Worm (Caenorhabditis elegans): Measurements from ENCODE around the gene cyp-25A2.
A peak's percentile ranks its signal among the peaks of the same experiment; 100 is the strongest.

The cyp-25A2 gene

DNA sequence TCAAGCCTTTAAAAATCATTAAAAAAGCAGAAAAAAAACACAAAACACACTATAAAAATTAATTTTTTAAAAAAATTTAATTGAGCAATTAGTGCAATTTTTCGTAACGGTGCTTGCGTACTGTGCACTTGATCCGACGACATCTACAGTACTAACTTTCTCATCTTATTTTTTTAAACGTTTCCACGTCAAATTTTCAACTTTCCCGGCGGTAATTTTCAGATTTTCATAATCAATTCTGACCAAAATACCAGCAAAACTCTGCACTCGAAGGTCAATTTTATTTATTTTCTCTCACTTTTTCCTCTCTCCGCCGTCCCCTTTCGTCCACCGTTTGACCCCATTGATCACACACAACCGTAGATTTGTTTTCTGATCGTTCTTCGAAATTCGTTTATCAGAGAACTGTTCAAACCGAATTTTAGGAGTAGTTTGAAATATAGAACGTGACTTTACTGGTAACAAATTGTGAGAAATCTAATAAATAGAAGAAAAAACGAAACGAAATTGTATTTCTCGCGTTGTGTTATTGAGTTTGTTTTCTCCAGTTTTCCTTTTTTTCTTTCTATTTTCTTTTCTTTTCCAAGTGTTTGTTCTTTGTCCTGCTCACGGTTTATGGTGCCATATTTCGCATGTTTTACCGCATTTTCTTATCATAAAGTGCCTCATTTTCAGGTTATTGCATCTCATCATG lies 28.9 kb downstream of the cyp-25A2 start, which contains the start of gene acs-19:
Gene acs-19 (plus strand): TSS at position 676 of the 694 bp plus-strand sequence.
- no peak for TF ChIP-seq flt-1 (GFP tag; IDR thresholded peaks at IDR 0.05)
- no peak for TF ChIP-seq aly-1 (tag; optimal IDR thresholded peaks at IDR 0.05)

DNA sequence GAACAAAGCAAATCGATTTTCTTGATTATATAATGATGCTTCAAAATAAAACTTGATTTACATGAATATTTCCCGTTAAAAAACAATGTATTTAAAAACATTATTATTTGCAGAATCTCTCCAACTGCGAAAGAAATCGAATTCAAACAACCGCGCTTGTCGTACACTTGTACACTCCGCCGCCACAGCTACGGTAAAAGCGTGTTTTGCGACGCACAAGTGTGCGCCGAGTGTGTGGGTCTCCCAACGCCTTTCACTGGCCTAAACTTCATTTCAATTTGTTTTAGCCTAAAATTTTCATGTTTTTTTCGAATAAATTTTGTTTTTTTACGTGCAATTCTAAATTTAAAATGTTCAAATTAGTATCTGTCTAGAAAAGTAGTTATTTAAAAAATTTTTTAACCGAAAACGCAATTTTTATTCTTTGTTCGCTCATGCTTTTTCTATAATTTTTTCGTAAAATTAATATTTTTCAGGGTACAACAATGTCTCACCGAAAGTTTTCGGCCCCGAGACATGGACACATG lies 32.4 kb downstream of the cyp-25A2 start, which contains the start of gene rpl-3:
Gene rpl-3 (plus strand): TSS at position 477 of the 527 bp plus-strand sequence.
- TF ChIP-seq sea-1 (GFP tag; conservative IDR thresholded peaks at IDR 0.05): peak; percentile 99
- TF ChIP-seq hnd-1 (tag; optimal IDR thresholded peaks at IDR 0.05): peak; percentile 80
- TF ChIP-seq hmbx-1 (tag; optimal IDR thresholded peaks at IDR 0.05): peak; percentile 90
- peak; percentile 91 for TF ChIP-seq tbx-37 (GFP tag; conservative IDR thresholded peaks at IDR 0.05)
- TF ChIP-seq ets-7 (tag; optimal IDR thresholded peaks at IDR 0.05): peak; percentile 89
- peak; percentile 85 for TF ChIP-seq ceh-13 (GFP tag; optimal IDR thresholded peaks at IDR 0.05)
- peak; percentile 95 for TF ChIP-seq flt-1 (GFP tag; IDR thresholded peaks at IDR 0.05)
- TF ChIP-seq tbx-11 (GFP tag; IDR thresholded peaks at IDR 0.05): peak; percentile 85
- peak; percentile 90 for TF ChIP-seq scrt-1 (GFP tag; IDR thresholded peaks at IDR 0.05)
- peak; percentile 98 for TF ChIP-seq hmg-4 (GFP tag; optimal IDR thresholded peaks at IDR 0.05)
- peak; percentile 91 for TF ChIP-seq ceh-36 (tag; optimal IDR thresholded peaks at IDR 0.05)
- peak; percentile 68 for TF ChIP-seq aly-1 (tag; optimal IDR thresholded peaks at IDR 0.05)
- TF ChIP-seq B0310.2 (tag; optimal IDR thresholded peaks at IDR 0.05): peak; percentile 94
- peak; percentile 93 for TF ChIP-seq pes-1 (GFP tag; IDR thresholded peaks at IDR 0.05)
- no peak for TF ChIP-seq ama-1 (optimal IDR thresholded peaks at IDR 0.05)
- peak; percentile 96 for TF ChIP-seq tra-4 (tag; optimal IDR thresholded peaks at IDR 0.05)
- peak; percentile 100 for TF ChIP-seq F13C5.2 (tag; optimal IDR thresholded peaks at IDR 0.05)

ce11 chrIII:3867937-3868929 lies 33.2 kb downstream of the cyp-25A2 start:
- TF ChIP-seq ceh-36 (tag; optimal IDR thresholded peaks at IDR 0.05) (no peak), ama-1 (optimal IDR thresholded peaks at IDR 0.05) (no peak), scrt-1 (GFP tag; IDR thresholded peaks at IDR 0.05) (no peak), tra-4 (tag; optimal IDR thresholded peaks at IDR 0.05) (no peak), sea-1 (GFP tag; conservative IDR thresholded peaks at IDR 0.05) (no peak), pes-1 (GFP tag; IDR thresholded peaks at IDR 0.05) (no peak), tbx-11 (GFP tag; IDR thresholded peaks at IDR 0.05) (no peak), hmbx-1 (tag; optimal IDR thresholded peaks at IDR 0.05) (no peak), flt-1 (GFP tag; IDR thresholded peaks at IDR 0.05) (no peak), hnd-1 (tag; optimal IDR thresholded peaks at IDR 0.05) (no peak), ets-7 (tag; optimal IDR thresholded peaks at IDR 0.05) (no peak), ceh-13 (GFP tag; optimal IDR thresholded peaks at IDR 0.05) (no peak), hmg-4 (GFP tag; optimal IDR thresholded peaks at IDR 0.05) (no peak)

- TF ChIP-seq ama-1 (optimal IDR thresholded peaks at IDR 0.05) (peak; percentile 72), hmbx-1 (tag; optimal IDR thresholded peaks at IDR 0.05) (no peak), tra-4 (tag; optimal IDR thresholded peaks at IDR 0.05) (no peak), tbx-37 (GFP tag; conservative IDR thresholded peaks at IDR 0.05) (0 out of 2 replicates have a peak, but pooled peaks have one; percentile 22), scrt-1 (GFP tag; IDR thresholded peaks at IDR 0.05) (0 out of 2 replicates have a peak, but pooled peaks have one; percentile 21), pes-1 (GFP tag; IDR thresholded peaks at IDR 0.05) (no peak)
Measured at ce11 chrIII:3869292-3869781, 34.3 kb downstream of the cyp-25A2 start.

DNA sequence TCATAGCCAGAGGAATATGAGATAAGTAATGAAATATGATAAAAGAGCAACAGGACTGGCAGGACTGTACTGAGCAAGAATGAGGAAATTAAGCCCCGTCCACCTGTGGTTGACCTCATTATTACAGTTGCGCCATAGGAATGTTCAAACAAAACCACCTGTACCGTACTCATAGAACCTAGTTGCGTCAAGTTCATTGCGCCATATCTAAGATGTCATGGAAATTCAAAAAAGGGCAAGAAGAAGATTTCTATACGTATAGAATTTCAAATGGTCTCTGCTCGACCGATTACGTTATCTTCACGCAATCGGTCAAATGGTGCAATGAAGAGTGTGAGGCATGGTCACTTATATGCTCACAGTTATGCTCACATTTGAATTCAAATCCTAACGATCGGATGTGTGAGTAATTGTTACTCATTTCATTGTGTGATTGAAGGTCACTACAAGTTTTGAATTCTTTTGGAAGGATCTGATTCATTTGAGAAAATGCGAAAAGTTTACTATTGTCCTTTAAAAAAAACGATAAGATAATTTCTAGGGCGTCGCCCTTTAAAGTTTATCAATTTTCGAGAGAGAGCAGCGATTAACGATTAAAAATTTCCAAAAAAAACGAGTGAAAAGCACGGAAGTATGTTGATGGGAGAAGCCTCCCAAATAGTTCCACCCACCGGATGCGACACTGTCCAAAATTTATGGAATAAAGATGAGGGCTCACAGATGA lies 36.9 kb downstream of the cyp-25A2 start:
- TF ChIP-seq tbx-37 (GFP tag; conservative IDR thresholded peaks at IDR 0.05): no peak
- no peak for TF ChIP-seq aly-1 (tag; optimal IDR thresholded peaks at IDR 0.05)
- no peak for TF ChIP-seq tra-4 (tag; optimal IDR thresholded peaks at IDR 0.05)

DNA sequence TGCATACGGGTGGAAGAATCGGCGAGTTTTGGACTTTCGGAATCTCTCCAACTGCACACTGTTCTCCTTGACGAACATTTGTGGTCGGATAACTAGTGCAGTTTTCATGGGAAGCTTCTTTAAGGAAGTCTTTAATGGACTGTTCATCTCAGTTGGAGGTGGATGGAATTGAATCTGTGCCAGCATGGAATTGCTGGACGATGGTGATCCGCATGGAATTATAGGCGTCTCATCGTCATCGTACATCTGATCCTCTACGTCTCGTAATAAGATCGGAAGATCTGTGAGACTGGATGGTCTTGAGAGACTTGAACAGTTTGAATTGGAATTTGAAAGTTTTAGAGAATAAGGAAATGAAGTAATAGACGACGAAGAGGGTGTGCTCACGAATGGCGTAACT lies 38.0 kb downstream of the cyp-25A2 start:
- TF ChIP-seq ama-1 (optimal IDR thresholded peaks at IDR 0.05): peak; percentile 50
- no peak for TF ChIP-seq aly-1 (tag; optimal IDR thresholded peaks at IDR 0.05)

ce11 chrIII:3873424-3873823 lies 38.4 kb downstream of the cyp-25A2 start:
- peak; percentile 48 for TF ChIP-seq hmg-4 (GFP tag; optimal IDR thresholded peaks at IDR 0.05)
- no peak for TF ChIP-seq B0310.2 (tag; optimal IDR thresholded peaks at IDR 0.05)
